Fruit fly (Drosophila melanogaster) whole organism, embryonic: Measurements from ENCODE around the gene Atu.

Source experiments
- Abd-B ChIP-seq: fragments of 200-800 bp; sonication (Bioruptor generic); optimal IDR thresholded peaks from 2 replicates; lab custom pipeline; 2018; ENCODE audit warnings: missing biosample characterization, mild to moderate bottlenecking, missing genetic modification characterization, moderate library complexity
- Atf3 ChIP-seq: fragments of 200-800 bp; sonication (Bioruptor generic); optimal IDR thresholded peaks from 3 replicates; lab custom pipeline; 2016; ENCODE audit warnings: missing biosample characterization, missing genetic modification characterization
- B-H2 ChIP-seq: fragments of 200-800 bp; sonication (Bioruptor generic); optimal IDR thresholded peaks from 2 replicates; lab custom pipeline; 2018; ENCODE audit warnings: missing biosample characterization, mild to moderate bottlenecking, missing genetic modification characterization
- CG10543 ChIP-seq: fragments of 200-800 bp; sonication (Bioruptor generic); optimal IDR thresholded peaks from 3 replicates; lab custom pipeline; 2017; ENCODE audit warnings: missing biosample characterization, mild to moderate bottlenecking, missing genetic modification characterization, moderate library complexity
- CG11085 ChIP-seq: fragments of 200-800 bp; sonication (Bioruptor generic); IDR thresholded peaks from 2 replicates; pipeline ENCODE4 v1.3.6; 2022; ENCODE audit warnings: missing biosample characterization, missing genetic modification characterization
- CG11247 ChIP-seq: fragments of 200-800 bp; sonication (Bioruptor generic); IDR thresholded peaks from 2 replicates; pipeline ENCODE4 v1.3.6; 2022; ENCODE audit warnings: missing biosample characterization, missing genetic modification characterization
- CG12236 ChIP-seq: fragments of 200-800 bp; sonication (Bioruptor generic); optimal IDR thresholded peaks from 2 replicates; lab custom pipeline; 2016; ENCODE audit warnings: missing biosample characterization, missing genetic modification characterization
- CG12659 ChIP-seq: fragments of 200-800 bp; sonication (Bioruptor generic); optimal IDR thresholded peaks from 3 replicates; lab custom pipeline; 2017; ENCODE audit warnings: mild to moderate bottlenecking, missing biosample characterization, missing genetic modification reagents, missing genetic modification characterization
- CG17328 ChIP-seq: fragments of 200-800 bp; sonication (Bioruptor generic); IDR thresholded peaks from 2 replicates; pipeline ENCODE4 v1.3.6; 2022; ENCODE audit warnings: missing biosample characterization, missing genetic modification characterization
- CG17612 ChIP-seq: fragments of 200-800 bp; sonication (Bioruptor generic); IDR thresholded peaks from 2 replicates; pipeline ENCODE4 v1.3.6; 2022; ENCODE audit warnings: missing biosample characterization, missing genetic modification characterization
- CG18599 ChIP-seq: fragments of 200-800 bp; sonication (Bioruptor generic); optimal IDR thresholded peaks from 3 replicates; lab custom pipeline; 2017; ENCODE audit warnings: missing biosample characterization, missing genetic modification characterization, mild to moderate bottlenecking, moderate library complexity, missing genetic modification reagents
- CG2120 ChIP-seq: fragments of 200-800 bp; sonication (Bioruptor generic); optimal IDR thresholded peaks from 3 replicates; lab custom pipeline; 2016; ENCODE audit warnings: missing biosample characterization, missing genetic modification characterization
- CG31441 ChIP-seq: fragments of 200-800 bp; sonication (Bioruptor generic); IDR thresholded peaks from 2 replicates; pipeline ENCODE4 v1.3.6; 2022; ENCODE audit warnings: missing biosample characterization, missing genetic modification characterization
- CG33213 ChIP-seq: fragments of 200-800 bp; sonication (Bioruptor generic); optimal IDR thresholded peaks from 3 replicates; lab custom pipeline; 2016; ENCODE audit warnings: missing biosample characterization, missing genetic modification characterization
- CG33557 ChIP-seq: fragments of 200-800 bp; sonication (Bioruptor generic); optimal IDR thresholded peaks from 2 replicates; lab custom pipeline; 2019; ENCODE audit warnings: missing biosample characterization, mild to moderate bottlenecking, missing genetic modification characterization, moderate library complexity
- CG3847 ChIP-seq: fragments of 200-800 bp; sonication (Bioruptor generic); IDR thresholded peaks from 2 replicates; pipeline ENCODE4 v1.3.6; 2022; ENCODE audit warnings: missing biosample characterization, missing genetic modification characterization
- CG43689 ChIP-seq: fragments of 200-800 bp; sonication (Bioruptor generic); IDR thresholded peaks from 2 replicates; pipeline ENCODE4 v1.3.6; 2022; ENCODE audit warnings: missing biosample characterization, missing genetic modification characterization
- CG4617 ChIP-seq: fragments of 200-800 bp; sonication (Bioruptor generic); optimal IDR thresholded peaks from 3 replicates; lab custom pipeline; 2016; ENCODE audit warnings: missing biosample characterization, missing genetic modification characterization, borderline replicate concordance
- CG5180 ChIP-seq: fragments of 200-800 bp; sonication (Bioruptor generic); optimal IDR thresholded peaks from 3 replicates; lab custom pipeline; 2017; ENCODE audit warnings: missing biosample characterization, missing genetic modification characterization, mild to moderate bottlenecking, moderate library complexity, missing genetic modification reagents
- CG6689 ChIP-seq: fragments of 200-800 bp; sonication (Bioruptor generic); IDR thresholded peaks from 2 replicates; pipeline ENCODE4 v1.3.6; 2022; ENCODE audit warnings: missing biosample characterization, missing genetic modification characterization
- CG6791 ChIP-seq: fragments of 200-800 bp; sonication (Bioruptor generic); IDR thresholded peaks from 3 replicates; pipeline ENCODE4 v1.3.6; 2022; ENCODE audit warnings: missing biosample characterization, missing genetic modification characterization; ENCODE audit not compliant: partially characterized antibody
- CG8765 ChIP-seq: fragments of 200-800 bp; sonication (Bioruptor generic); IDR thresholded peaks from 2 replicates; pipeline ENCODE4 v1.3.6; 2022; ENCODE audit warnings: missing biosample characterization, missing genetic modification characterization
- CG9437 ChIP-seq: fragments of 200-800 bp; sonication (Bioruptor generic); optimal IDR thresholded peaks from 2 replicates; lab custom pipeline; 2018; ENCODE audit warnings: missing biosample characterization, mild to moderate bottlenecking, missing genetic modification characterization
- CG9817 ChIP-seq: fragments of 200-800 bp; sonication (Bioruptor generic); optimal IDR thresholded peaks from 2 replicates; lab custom pipeline; 2018; ENCODE audit warnings: missing biosample characterization, mild to moderate bottlenecking, missing genetic modification characterization, moderate library complexity
- Dll ChIP-seq: fragments of 200-800 bp; sonication (Bioruptor generic); IDR thresholded peaks from 4 replicates; pipeline ENCODE4 v1.3.6; 2022; ENCODE audit warnings: missing biosample characterization, missing genetic modification characterization; ENCODE audit not compliant: partially characterized antibody
- Eip74EF ChIP-seq, 2 experiments: fragments of 200-800 bp in 1 of 2; fragments of >200 bp in 1 of 2; sonication (Bioruptor generic) in 1 of 2; optimal IDR thresholded peaks; 2 replicates each; lab custom pipeline; 2017 to 2019; ENCODE audit warnings: missing biosample characterization in 2 of 2, missing genetic modification characterization in 2 of 2, mild to moderate bottlenecking in 1 of 2, moderate library complexity in 1 of 2
- Jarid2 ChIP-seq: fragments of 200-800 bp; sonication (Bioruptor generic); optimal IDR thresholded peaks from 3 replicates; lab custom pipeline; 2017; ENCODE audit warnings: mild to moderate bottlenecking, missing biosample characterization, missing genetic modification reagents, missing genetic modification characterization
- Med ChIP-seq: fragments of 200-800 bp; sonication (Bioruptor generic); peaks from one replicate; lab custom pipeline; 2016; ENCODE audit warnings: missing biosample characterization, missing genetic modification characterization, mild to moderate bottlenecking, inconsistent platforms, moderate library complexity
- NK7.1 ChIP-seq: fragments of 200-800 bp; sonication (Bioruptor generic); optimal IDR thresholded peaks from 3 replicates; lab custom pipeline; 2016; ENCODE audit warnings: missing biosample characterization, missing genetic modification characterization
- NfI ChIP-seq: fragments of 200-800 bp; sonication (Bioruptor generic); optimal IDR thresholded peaks from 3 replicates; lab custom pipeline; 2018; ENCODE audit warnings: missing biosample characterization, mild to moderate bottlenecking, missing genetic modification characterization, moderate library complexity
- Pdp1 ChIP-seq, 2 experiments: fragments of 200-800 bp; sonication (Bioruptor generic); optimal IDR thresholded peaks; 3 replicates each; lab custom pipeline; 2016; ENCODE audit warnings: missing biosample characterization in 2 of 2, missing genetic modification characterization in 2 of 2, mild to moderate bottlenecking in 1 of 2, moderate library complexity in 1 of 2
- Rx ChIP-seq: fragments of 200-800 bp; sonication (Bioruptor generic); IDR thresholded peaks from 2 replicates; pipeline ENCODE4 v1.3.6; 2022; ENCODE audit warnings: missing biosample characterization, missing genetic modification characterization
- Sin3A ChIP-seq: fragments of >200 bp; optimal IDR thresholded peaks from 2 replicates; lab custom pipeline; 2018
- Sry-δ ChIP-seq: fragments of 200-800 bp; sonication (Bioruptor generic); optimal IDR thresholded peaks from 2 replicates; lab custom pipeline; 2016; ENCODE audit warnings: missing biosample characterization, missing genetic modification characterization
- Stat92E ChIP-seq, 3 experiments: fragments of >200 bp in 2 of 3; fragments of 200-800 bp in 1 of 3; sonication (Bioruptor generic) in 1 of 3; optimal IDR thresholded peaks; 2 replicates each; lab custom pipeline; 2017 to 2019; ENCODE audit warnings: missing biosample characterization in 3 of 3, missing genetic modification characterization in 3 of 3, mild to moderate bottlenecking in 1 of 3, moderate library complexity in 1 of 3
- abd-A ChIP-seq: fragments of 200-800 bp; sonication (Bioruptor generic); optimal IDR thresholded peaks from 3 replicates; lab custom pipeline; 2019; ENCODE audit warnings: missing biosample characterization, mild to moderate bottlenecking, missing genetic modification characterization, moderate library complexity
- chinmo ChIP-seq: fragments of 200-800 bp; sonication (Bioruptor generic); IDR thresholded peaks from 4 replicates; pipeline ENCODE4 v1.3.6; 2022; ENCODE audit warnings: missing biosample characterization, missing genetic modification characterization; ENCODE audit not compliant: partially characterized antibody
- chn ChIP-seq: fragments of 200-800 bp; sonication (Bioruptor generic); optimal IDR thresholded peaks from 2 replicates; lab custom pipeline; 2016; ENCODE audit warnings: missing biosample characterization, missing genetic modification characterization
- ci ChIP-seq: fragments of 200-800 bp; sonication (Bioruptor generic); IDR thresholded peaks from 3 replicates; pipeline ENCODE4 v1.3.6; 2022; ENCODE audit warnings: missing biosample characterization, missing genetic modification characterization
- dysf ChIP-seq: fragments of 200-800 bp; sonication (Bioruptor generic); IDR thresholded peaks from 3 replicates; pipeline ENCODE4 v1.3.6; 2022; ENCODE audit warnings: missing biosample characterization, missing genetic modification characterization
- eyg ChIP-seq: fragments of 200-800 bp; sonication (Bioruptor generic); optimal IDR thresholded peaks from 3 replicates; lab custom pipeline; 2016; ENCODE audit warnings: missing biosample characterization, missing genetic modification characterization
- fd102C ChIP-seq: fragments of 200-800 bp; sonication (Bioruptor generic); optimal IDR thresholded peaks from 2 replicates; lab custom pipeline; 2018; ENCODE audit warnings: missing biosample characterization, mild to moderate bottlenecking, missing genetic modification characterization, moderate library complexity
- hth ChIP-seq: fragments of >200 bp; optimal IDR thresholded peaks from 2 replicates; lab custom pipeline; 2017; ENCODE audit warnings: inconsistent platforms
- maf-S ChIP-seq: fragments of 200-800 bp; sonication (Bioruptor generic); optimal IDR thresholded peaks from 2 replicates; lab custom pipeline; 2016; ENCODE audit warnings: missing biosample characterization, missing genetic modification characterization
- mirr ChIP-seq: fragments of 200-800 bp; sonication (Bioruptor generic); optimal IDR thresholded peaks from 3 replicates; lab custom pipeline; 2018; ENCODE audit warnings: missing biosample characterization, mild to moderate bottlenecking, missing genetic modification characterization
- pnt ChIP-seq: fragments of 200-800 bp; sonication (Bioruptor generic); optimal IDR thresholded peaks from 3 replicates; lab custom pipeline; 2016; ENCODE audit warnings: missing biosample characterization, missing genetic modification characterization
- row ChIP-seq: fragments of 200-800 bp; sonication (Bioruptor generic); IDR thresholded peaks from 3 replicates; pipeline ENCODE4 v1.3.6; 2022; ENCODE audit warnings: missing biosample characterization, missing genetic modification characterization
- tna ChIP-seq: fragments of 200-800 bp; sonication (Bioruptor generic); IDR thresholded peaks from 2 replicates; pipeline ENCODE4 v1.3.6; 2022; ENCODE audit warnings: missing biosample characterization, missing genetic modification characterization; ENCODE audit not compliant: partially characterized antibody
- unpg ChIP-seq: fragments of 200-800 bp; sonication (Bioruptor generic); optimal IDR thresholded peaks from 3 replicates; lab custom pipeline; 2018; ENCODE audit warnings: missing biosample characterization, mild to moderate bottlenecking, missing genetic modification characterization, moderate library complexity
- yki ChIP-seq: fragments of >200 bp; optimal IDR thresholded peaks from 3 replicates; lab custom pipeline; 2018
- zf30C ChIP-seq: fragments of 200-800 bp; sonication (Bioruptor generic); optimal IDR thresholded peaks from 3 replicates; lab custom pipeline; 2018; ENCODE audit warnings: missing biosample characterization, mild to moderate bottlenecking, missing genetic modification characterization

The Atu gene

DNA sequence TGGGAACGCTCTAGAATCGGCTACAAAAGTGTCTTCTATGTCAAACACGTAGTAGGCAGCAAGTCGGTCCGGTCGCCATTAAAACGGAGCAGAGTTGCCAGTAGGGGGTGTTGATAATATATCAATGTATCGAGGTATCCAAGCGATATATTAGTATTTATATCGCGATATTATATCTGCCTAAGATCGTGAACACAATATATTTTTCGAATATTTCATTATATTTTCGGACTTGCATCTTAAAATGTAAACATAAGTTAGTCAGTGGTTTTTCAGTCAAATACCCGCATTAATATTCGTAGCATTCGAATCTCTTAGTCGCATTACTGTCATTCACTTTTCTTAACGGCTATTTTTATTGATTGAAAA lies 46.7 kb downstream of the Atu start, which contains the start of gene CG2182 (continued):
- TF ChIP-seq Sry-δ (GFP tag; lab: Kevin White, UChicago), result peak; percentile 53
- TF ChIP-seq zf30C (GFP tag; lab: Kevin White, UChicago), result no peak
- no peak for TF ChIP-seq CG33213
- TF ChIP-seq CG6791 (GFP tag; lab: Robert Waterston, UW), result peak; percentile 86
- no peak for TF ChIP-seq Rx (GFP tag; lab: Robert Waterston, UW)
- TF ChIP-seq CG11085, result no peak
- no peak for TF ChIP-seq Atf3 (GFP tag; lab: Kevin White, UChicago)
- peak; percentile 6; the same call in 1 of the 4 replicates for TF ChIP-seq chinmo
- peak; percentile 18 for TF ChIP-seq CG18599
- no peak for TF ChIP-seq NfI (GFP tag; lab: Kevin White, UChicago)
- no peak for TF ChIP-seq abd-A (tag; lab: Kevin White, UChicago)
- no peak for TF ChIP-seq CG9817 (tag; lab: Kevin White, UChicago)
- no peak for TF ChIP-seq CG10543 (GFP tag; lab: Kevin White, UChicago)
- TF ChIP-seq CG4617 (GFP tag; lab: Kevin White, UChicago), result no peak
- no peak for TF ChIP-seq ci (GFP tag; lab: Robert Waterston, UW)
- no peak for TF ChIP-seq CG17612 (GFP tag; lab: Robert Waterston, UW)
- TF ChIP-seq maf-S (GFP tag; lab: Kevin White, UChicago), result no peak
- TF ChIP-seq hth (lab: Kevin White, UChicago), result no peak
- TF ChIP-seq Abd-B, result no peak
- peak in 1 of 2 experiments; percentile 33 for TF ChIP-seq Pdp1 (GFP tag; optimal IDR thresholded peaks at IDR 0.05; lab: Kevin White, UChicago)
- 0 out of 2 replicates have a peak, but pooled peaks have one; percentile 5 for TF ChIP-seq CG6689
- no peak for TF ChIP-seq chn (GFP tag; lab: Kevin White, UChicago)
- peak; percentile 10 for TF ChIP-seq tna
- no peak for TF ChIP-seq CG31441
- no peak for TF ChIP-seq CG11247 (GFP tag; lab: Robert Waterston, UW)
- no peak; the same call in 3 of the 4 replicates for TF ChIP-seq Dll (GFP tag; lab: Robert Waterston, UW)
- TF ChIP-seq CG33557 (GFP tag; lab: Kevin White, UChicago), result peak; percentile 17
- no peak for TF ChIP-seq Eip74EF (GFP tag; optimal IDR thresholded peaks at IDR 0.05; lab: Kevin White, UChicago)
- no peak for TF ChIP-seq mirr (GFP tag; lab: Kevin White, UChicago)
- TF ChIP-seq yki (lab: Kevin White, UChicago), result no peak
- TF ChIP-seq B-H2 (GFP tag; lab: Kevin White, UChicago), result no peak
- no peak for TF ChIP-seq CG8765 (GFP tag; lab: Robert Waterston, UW)
- peak; percentile 54; the same call in 2 of the 3 replicates for TF ChIP-seq dysf (GFP tag; lab: Robert Waterston, UW)
- TF ChIP-seq unpg, result no peak
- no peak for TF ChIP-seq pnt
- no peak for TF ChIP-seq Sin3A (lab: Kevin White, UChicago)
- TF ChIP-seq CG12236 (GFP tag; lab: Kevin White, UChicago), result no peak
- TF ChIP-seq CG5180 (GFP tag; lab: Kevin White, UChicago), result no peak
- no peak for TF ChIP-seq CG17328 (GFP tag; lab: Robert Waterston, UW)
- peak; percentile 31 for TF ChIP-seq CG2120 (GFP tag; lab: Kevin White, UChicago)
- no peak for TF ChIP-seq CG3847
- TF ChIP-seq NK7.1 (GFP tag; lab: Kevin White, UChicago), result no peak
- peak; percentile 10 for TF ChIP-seq Med (GFP tag; lab: Kevin White, UChicago)
- TF ChIP-seq eyg, result no peak
- TF ChIP-seq row, result peak; percentile 74
- no peak for TF ChIP-seq Stat92E (GFP tag; optimal IDR thresholded peaks at IDR 0.05; lab: Kevin White, UChicago)
- no peak for TF ChIP-seq Jarid2 (GFP tag; lab: Kevin White, UChicago)
- TF ChIP-seq fd102C (GFP tag; lab: Kevin White, UChicago), result no peak
- TF ChIP-seq CG9437 (GFP tag; lab: Kevin White, UChicago), result no peak
- no peak for TF ChIP-seq CG12659 (GFP tag; lab: Kevin White, UChicago)
- no peak for TF ChIP-seq CG43689 (GFP tag; lab: Robert Waterston, UW)
